Worm (Caenorhabditis elegans) whole organism, L1 larva: ENCODE measurements around the gene mrg-1.

Experiments
- ceh-82 ChIP-seq, 3 experiments: fragments of 150-350 bp in 1 of 3; sonication (generic microtip) in 2 of 3; optimal IDR thresholded peaks; 2 replicates each; lab custom pipeline; 2014 to 2017; ENCODE audit warnings: missing biosample characterization in 3 of 3, missing genetic modification characterization in 3 of 3
- ceh-88 ChIP-seq: fragments of 200-800 bp; sonication (Bioruptor generic); IDR thresholded peaks from 2 replicates; pipeline ENCODE4 v1.3.6; 2022; ENCODE audit warnings: missing genetic modification characterization, missing compliant biosample characterization
- elt-3 ChIP-seq, 6 experiments: fragments of 150-350 bp in 1 of 6; sonication (generic microtip); optimal IDR thresholded peaks; 2 replicates each; lab custom pipeline; 2017 to 2018; ENCODE audit warnings: missing biosample characterization in 6 of 6, missing genetic modification characterization in 6 of 6, inconsistent platforms in 1 of 6
- mep-1 ChIP-seq: fragments of 150-350 bp; optimal IDR thresholded peaks from 2 replicates; lab custom pipeline; 2014; ENCODE audit warnings: missing biosample characterization, missing genetic modification characterization
- pqm-1 ChIP-seq: sonication (generic microtip); optimal IDR thresholded peaks from 3 replicates; lab custom pipeline; 2017; ENCODE audit warnings: missing biosample characterization, missing genetic modification characterization
- unc-62 ChIP-seq: fragments of 150-350 bp; optimal IDR thresholded peaks from 2 replicates; lab custom pipeline; 2014; ENCODE audit warnings: missing biosample characterization, missing genetic modification reagents, missing genetic modification characterization

DNA sequence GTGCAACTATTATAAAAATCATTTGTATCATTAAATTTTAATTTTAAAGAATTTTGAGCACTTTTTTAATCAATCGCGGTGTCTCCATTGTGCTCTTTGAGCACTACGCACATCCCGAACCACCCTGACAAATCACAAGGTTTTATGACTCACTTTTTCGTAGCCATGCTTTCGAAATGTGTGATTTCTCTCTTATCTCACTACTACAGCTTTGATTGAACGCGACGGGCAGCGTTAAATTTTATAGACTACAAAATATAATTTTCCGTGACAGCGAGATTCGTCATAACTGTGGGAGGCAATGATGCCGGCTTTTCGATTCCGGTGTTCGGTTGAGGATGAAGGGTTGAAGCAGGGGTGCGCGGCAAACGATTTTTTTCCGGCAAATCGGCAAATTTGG is 24.8 kb downstream of the mrg-1 start:
- no peak for TF ChIP-seq mep-1 (tag; lab: Kevin White, UChicago)
- TF ChIP-seq ceh-88 (GFP tag; lab: Robert Waterston, UW): no peak
- TF ChIP-seq unc-62 (GFP tag; lab: Kevin White, UChicago): no peak
- no peak for TF ChIP-seq ceh-82 (tag; optimal IDR thresholded peaks at IDR 0.05; lab: Kevin White, UChicago)
- TF ChIP-seq pqm-1: no peak
- no peak for TF ChIP-seq elt-3 (tag; optimal IDR thresholded peaks at IDR 0.05; lab: Kevin White, UChicago)
